Worm (Caenorhabditis elegans) whole organism, L4/young adult: ENCODE measurements around the gene F52H2.15.

Experiments
- dao-5 ChIP-seq: sonication (generic microtip); optimal IDR thresholded peaks from 2 replicates; lab custom pipeline; 2016; ENCODE audit warnings: missing genotype, missing genetic modification characterization, moderate library complexity, missing compliant biosample characterization
- him-1 ChIP-seq: sonication (generic microtip); optimal IDR thresholded peaks from 2 replicates; lab custom pipeline; 2016; ENCODE audit warnings: missing genotype, missing genetic modification reagents, missing genetic modification characterization, missing compliant biosample characterization

DNA sequence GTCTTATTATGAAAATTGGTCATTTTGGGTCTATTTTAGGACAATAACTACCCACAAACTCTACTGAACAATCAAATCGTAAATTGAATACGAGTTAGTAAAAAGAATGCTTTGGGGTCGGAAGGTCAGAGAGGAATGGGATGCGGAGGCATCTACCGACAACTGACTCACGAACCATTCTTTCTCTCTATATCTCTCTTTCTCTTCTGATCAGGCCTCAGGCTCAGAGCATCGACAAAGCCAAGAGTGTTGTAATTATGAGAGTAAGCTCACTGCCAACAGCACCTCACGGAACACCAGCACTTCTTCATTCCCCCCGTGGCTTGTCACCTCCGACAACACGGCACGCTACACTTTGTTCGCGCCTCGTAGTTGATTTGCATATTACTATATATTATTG is 44.7 kb upstream of the F52H2.15 start:
- TF ChIP-seq him-1 (tag; lab: Kevin White, UChicago): no peak
- TF ChIP-seq dao-5 (tag; lab: Kevin White, UChicago): no peak
